Worm (Caenorhabditis elegans): ENCODE data around the gene spp-26.

The spp-26 gene

DNA sequence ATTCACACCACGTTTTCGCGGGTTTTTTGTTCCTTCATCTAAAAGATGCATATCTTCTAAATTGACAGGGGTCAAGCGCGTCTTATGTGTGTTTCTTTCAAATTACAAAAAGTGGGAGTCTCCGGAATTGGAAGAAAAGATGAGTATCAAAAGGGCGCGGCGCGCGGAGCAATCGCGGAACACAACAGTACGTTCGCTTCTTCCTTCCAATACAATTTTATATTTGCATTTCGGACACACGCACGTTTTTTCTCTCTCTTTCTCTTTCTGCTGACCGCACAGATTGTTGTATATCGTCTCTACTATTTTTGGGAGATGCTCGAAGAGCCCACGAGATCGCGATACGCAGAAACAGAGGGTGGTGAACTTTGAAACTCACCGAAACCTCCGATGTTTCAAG is 10.7 kb downstream of the spp-26 start:
- TF ChIP-seq zip-5 (tag; optimal IDR thresholded peaks at IDR 0.05) (no peak), unc-55 (GFP tag; optimal IDR thresholded peaks at IDR 0.05) (no peak), pag-3 (tag; optimal IDR thresholded peaks at IDR 0.05; ENCODE audit: borderline replicate concordance) (no peak), pqm-1 (tag; optimal IDR thresholded peaks at IDR 0.05) (no peak), pros-1 (tag; optimal IDR thresholded peaks at IDR 0.05) (no peak), lin-11 (tag; optimal IDR thresholded peaks at IDR 0.05) (no peak), ceh-48 (tag; optimal IDR thresholded peaks at IDR 0.05) (no peak), C08G9.2 (tag; optimal IDR thresholded peaks at IDR 0.05) (no peak), ceh-18 (tag; optimal IDR thresholded peaks at IDR 0.05) (no peak), eyg-1 (tag; optimal IDR thresholded peaks at IDR 0.05) (no peak), F13H6.1 (tag; optimal IDR thresholded peaks at IDR 0.05) (no peak), hlh-8 (tag; optimal IDR thresholded peaks at IDR 0.05) (no peak), T23F11.4 (GFP tag; optimal IDR thresholded peaks at IDR 0.05) (no peak), ceh-45 (GFP tag; IDR thresholded peaks at IDR 0.05) (no peak), rnt-1 (tag; optimal IDR thresholded peaks at IDR 0.05) (no peak), Y22D7AL.16 (tag; optimal IDR thresholded peaks at IDR 0.05) (no peak)

DNA sequence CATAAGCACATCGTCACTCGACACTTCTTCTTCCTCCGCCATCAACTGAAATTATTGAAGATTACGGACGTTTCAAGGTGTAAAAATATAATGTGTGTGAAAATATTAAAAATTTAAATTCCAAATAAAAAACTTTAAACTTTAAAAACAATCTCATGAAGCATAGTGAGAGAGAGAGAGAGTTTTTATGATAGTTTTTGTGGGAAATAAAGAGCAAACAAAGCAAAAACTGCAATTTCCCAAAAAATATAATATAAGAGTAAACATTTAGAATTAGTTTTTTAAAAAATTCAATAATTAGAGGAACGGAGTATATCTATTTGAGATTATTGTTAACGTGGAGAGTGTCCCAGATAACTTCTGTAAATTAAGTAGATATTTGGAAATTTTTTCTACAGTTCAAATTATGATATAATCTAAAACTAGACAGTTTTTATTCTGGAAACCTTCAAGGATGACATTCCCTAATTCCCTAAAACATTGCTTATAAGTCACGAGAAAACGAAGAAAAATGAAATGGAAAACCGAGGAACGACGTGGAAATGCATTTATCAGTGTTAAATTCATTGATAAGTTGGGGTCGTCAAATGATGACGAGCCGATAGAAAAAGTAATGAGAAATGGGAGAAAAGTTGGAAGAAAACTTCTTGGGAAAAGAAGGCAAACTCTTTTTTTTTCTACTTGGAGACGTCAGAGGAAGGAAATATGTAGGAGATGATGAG is 12.4 kb downstream of the spp-26 start, which contains the start of gene dre-1:
Gene dre-1 (minus strand): TSS at position 51 of the 722 bp plus-strand sequence.
- no peak for TF ChIP-seq fkh-10 (GFP tag; optimal IDR thresholded peaks at IDR 0.05)

DNA sequence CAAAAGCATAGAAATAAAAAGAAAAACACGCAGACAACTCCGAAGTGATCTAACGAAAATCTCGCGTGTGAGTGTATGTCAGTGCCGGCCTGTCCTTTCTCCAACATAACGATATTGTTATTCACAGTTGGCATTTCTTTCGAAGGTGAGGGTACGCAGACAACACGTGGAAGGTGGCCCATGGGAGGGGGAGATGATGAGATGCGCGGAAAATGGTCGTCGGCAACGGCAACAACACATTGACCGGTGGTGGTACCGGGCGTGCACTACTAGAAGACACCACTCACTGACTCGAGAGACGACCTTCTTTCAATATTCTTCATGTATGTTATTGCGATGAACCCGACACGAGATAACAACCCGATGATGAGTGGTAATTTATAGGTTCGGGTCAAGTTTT is 14.0 kb downstream of the spp-26 start:
- TF ChIP-seq mec-3 (tag; optimal IDR thresholded peaks at IDR 0.05; ENCODE audit: borderline replicate concordance) (no peak), zip-5 (tag; optimal IDR thresholded peaks at IDR 0.05) (no peak), syd-9 (tag; optimal IDR thresholded peaks at IDR 0.05) (no peak), rnt-1 (tag; optimal IDR thresholded peaks at IDR 0.05) (no peak), ceh-9 (tag; optimal IDR thresholded peaks at IDR 0.05) (no peak), ceh-14 (tag; optimal IDR thresholded peaks at IDR 0.05) (no peak), ceh-22 (tag; optimal IDR thresholded peaks at IDR 0.05) (no peak), odd-2 (tag; optimal IDR thresholded peaks at IDR 0.05) (no peak), sox-2 (GFP tag; IDR thresholded peaks at IDR 0.05) (no peak), fax-1 (tag; optimal IDR thresholded peaks at IDR 0.05) (no peak), tbx-2 (tag; optimal IDR thresholded peaks at IDR 0.05) (peak; percentile 41), K09A11.1 (tag; optimal IDR thresholded peaks at IDR 0.05; ENCODE audit: insufficient read depth) (no peak), ttx-3 (tag; optimal IDR thresholded peaks at IDR 0.05) (no peak), ref-2 (tag; optimal IDR thresholded peaks at IDR 0.05) (peak; percentile 61), eyg-1 (tag; optimal IDR thresholded peaks at IDR 0.05) (no peak), hlh-30 (tag; optimal IDR thresholded peaks at IDR 0.05; ENCODE audit: insufficient read depth) (no peak), unc-3 (GFP tag; conservative IDR thresholded peaks at IDR 0.05) (no peak), unc-3 (tag; optimal IDR thresholded peaks at IDR 0.05) (no peak)

DNA sequence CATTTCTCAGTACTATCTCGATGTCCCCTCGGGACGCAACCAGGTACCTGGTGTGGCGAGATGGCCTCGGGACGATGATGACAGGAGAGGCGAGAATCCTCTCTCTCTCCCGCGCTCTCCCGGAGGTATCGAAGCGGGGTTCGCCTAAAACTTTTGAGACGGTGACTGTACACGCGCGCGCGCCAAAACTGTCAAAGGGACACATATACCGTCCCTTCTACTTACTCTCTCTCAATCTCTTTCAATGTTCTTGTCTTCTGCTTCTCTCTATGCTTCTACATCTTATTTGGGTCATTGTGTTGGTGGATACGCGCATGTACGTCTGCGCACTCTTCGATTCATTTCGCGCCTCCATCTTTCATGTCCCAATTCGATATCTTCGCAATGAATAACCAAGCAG is 17.1 kb downstream of the spp-26 start:
- TF ChIP-seq pros-1 (tag; optimal IDR thresholded peaks at IDR 0.05) (peak; percentile 58), dmd-4 (tag; optimal IDR thresholded peaks at IDR 0.05; ENCODE audit: borderline replicate concordance) (no peak), T23F11.4 (GFP tag; optimal IDR thresholded peaks at IDR 0.05) (peak; percentile 37), pha-4 (tag; optimal IDR thresholded peaks at IDR 0.05) (no peak), ref-2 (tag; optimal IDR thresholded peaks at IDR 0.05) (peak; percentile 55), tbx-2 (tag; optimal IDR thresholded peaks at IDR 0.05) (peak; percentile 32)

DNA sequence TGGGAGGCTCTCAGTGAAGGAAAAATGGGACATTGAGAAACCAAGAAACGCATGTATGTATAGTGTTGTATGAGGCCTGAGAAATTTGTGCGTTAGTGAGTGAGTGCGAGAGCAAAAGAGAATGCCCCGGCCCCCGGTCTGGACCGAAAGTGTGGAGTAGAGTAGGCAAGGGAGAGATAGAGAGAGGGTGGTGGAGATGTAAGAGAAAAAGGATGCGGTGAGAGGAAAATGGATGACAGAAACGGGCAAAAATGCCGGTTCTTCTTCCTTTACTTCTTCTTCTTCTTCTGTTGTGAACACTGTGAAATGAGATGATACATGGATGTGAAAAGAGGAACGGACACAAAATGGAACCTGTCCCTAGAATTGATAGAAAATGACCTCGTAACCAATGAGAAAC is 20.7 kb downstream of the spp-26 start:
- TF ChIP-seq ceh-31 (tag; optimal IDR thresholded peaks at IDR 0.05) (peak; percentile 32), lim-6 (tag; optimal IDR thresholded peaks at IDR 0.05) (no peak), hlh-8 (tag; optimal IDR thresholded peaks at IDR 0.05) (no peak), che-1 (tag; optimal IDR thresholded peaks at IDR 0.05) (no peak), C08G9.2 (tag; optimal IDR thresholded peaks at IDR 0.05) (peak; percentile 30), ceh-6 (GFP tag; optimal IDR thresholded peaks at IDR 0.05) (no peak), ceh-9 (tag; optimal IDR thresholded peaks at IDR 0.05) (no peak), nfya-1 (tag; optimal IDR thresholded peaks at IDR 0.05) (peak; percentile 13), pax-1 (tag; optimal IDR thresholded peaks at IDR 0.05) (no peak), npax-4 (tag; optimal IDR thresholded peaks at IDR 0.05) (no peak), ceh-45 (GFP tag; IDR thresholded peaks at IDR 0.05) (0 out of 2 replicates have a peak, but pooled peaks have one; percentile 29), unc-3 (GFP tag; conservative IDR thresholded peaks at IDR 0.05) (no peak), unc-3 (tag; optimal IDR thresholded peaks at IDR 0.05) (no peak), tbx-7 (tag; optimal IDR thresholded peaks at IDR 0.05) (no peak), fkh-10 (GFP tag; optimal IDR thresholded peaks at IDR 0.05) (no peak), hlh-6 (tag; optimal IDR thresholded peaks at IDR 0.05) (peak; percentile 3), T23F11.4 (GFP tag; optimal IDR thresholded peaks at IDR 0.05) (no peak), unc-42 (tag; optimal IDR thresholded peaks at IDR 0.05) (peak; percentile 32), ceh-18 (tag; optimal IDR thresholded peaks at IDR 0.05) (peak; percentile 45)

Data from whole organism, late embryonic.